Fruit fly (Drosophila melanogaster) whole organism, embryonic: ENCODE results near the gene Inx3.

ENCODE experiments used
- Adf1 ChIP-seq: fragments of 200-800 bp; sonication (Bioruptor generic); IDR thresholded peaks from 2 replicates; pipeline ENCODE4 v1.3.6; 2022; ENCODE audit warnings: missing biosample characterization, missing genetic modification characterization
- BEAF-32 ChIP-seq: fragments of 200-800 bp; sonication (Bioruptor generic); optimal IDR thresholded peaks from 3 replicates; lab custom pipeline; 2017; ENCODE audit warnings: missing biosample characterization, missing genetic modification characterization, mild to moderate bottlenecking, moderate library complexity, missing genetic modification reagents
- CG10209 ChIP-seq: fragments of 200-800 bp; sonication (Bioruptor generic); optimal IDR thresholded peaks from 3 replicates; lab custom pipeline; 2017; ENCODE audit warnings: missing biosample characterization, mild to moderate bottlenecking, missing genetic modification characterization, missing genetic modification reagents
- CG12236 ChIP-seq: fragments of 200-800 bp; sonication (Bioruptor generic); optimal IDR thresholded peaks from 2 replicates; lab custom pipeline; 2016; ENCODE audit warnings: missing biosample characterization, missing genetic modification characterization
- CG12391 ChIP-seq: fragments of 200-800 bp; sonication (Bioruptor generic); optimal IDR thresholded peaks from 3 replicates; lab custom pipeline; 2018; ENCODE audit warnings: missing biosample characterization, mild to moderate bottlenecking, missing genetic modification characterization, moderate library complexity
- CG12769 ChIP-seq: fragments of 200-800 bp; sonication (Bioruptor generic); optimal IDR thresholded peaks from 2 replicates; lab custom pipeline; 2019; ENCODE audit warnings: missing biosample characterization, mild to moderate bottlenecking, missing genetic modification characterization, moderate library complexity
- CG13296 ChIP-seq: fragments of 200-800 bp; sonication (Bioruptor generic); optimal IDR thresholded peaks from 3 replicates; lab custom pipeline; 2018; ENCODE audit warnings: missing biosample characterization, mild to moderate bottlenecking, missing genetic modification characterization
- CG13775 ChIP-seq: fragments of 200-800 bp; sonication (Bioruptor generic); optimal IDR thresholded peaks from 3 replicates; lab custom pipeline; 2017; ENCODE audit warnings: missing biosample characterization, mild to moderate bottlenecking, missing genetic modification characterization
- CG15269 ChIP-seq: fragments of 200-800 bp; sonication (Bioruptor generic); optimal IDR thresholded peaks from 2 replicates; lab custom pipeline; 2018; ENCODE audit warnings: missing biosample characterization, mild to moderate bottlenecking, missing genetic modification characterization, moderate library complexity
- CG1603 ChIP-seq: fragments of 200-800 bp; sonication (Bioruptor generic); optimal IDR thresholded peaks from 2 replicates; lab custom pipeline; 2019; ENCODE audit warnings: missing biosample characterization, mild to moderate bottlenecking, missing genetic modification characterization, moderate library complexity
- CG17328 ChIP-seq: fragments of 200-800 bp; sonication (Bioruptor generic); IDR thresholded peaks from 2 replicates; pipeline ENCODE4 v1.3.6; 2022; ENCODE audit warnings: missing biosample characterization, missing genetic modification characterization
- CG17802 ChIP-seq: fragments of 200-800 bp; sonication (Bioruptor generic); optimal IDR thresholded peaks from 2 replicates; lab custom pipeline; 2018; ENCODE audit warnings: missing biosample characterization, mild to moderate bottlenecking, missing genetic modification characterization, moderate library complexity
- CG1792 ChIP-seq: fragments of 200-800 bp; sonication (Bioruptor generic); optimal IDR thresholded peaks from 2 replicates; lab custom pipeline; 2016; ENCODE audit warnings: missing biosample characterization, missing genetic modification characterization
- CG2120 ChIP-seq: fragments of 200-800 bp; sonication (Bioruptor generic); optimal IDR thresholded peaks from 3 replicates; lab custom pipeline; 2016; ENCODE audit warnings: missing biosample characterization, missing genetic modification characterization
- CG2875 ChIP-seq: fragments of 200-800 bp; sonication (Bioruptor generic); optimal IDR thresholded peaks from 2 replicates; lab custom pipeline; 2017; ENCODE audit warnings: missing biosample characterization, mild to moderate bottlenecking, missing genetic modification characterization, missing genetic modification reagents
- CG31224 ChIP-seq: fragments of 200-800 bp; sonication (Bioruptor generic); IDR thresholded peaks from 2 replicates; pipeline ENCODE4 v1.3.6; 2022; ENCODE audit warnings: missing biosample characterization, missing genetic modification characterization
- CG3847 ChIP-seq: fragments of 200-800 bp; sonication (Bioruptor generic); IDR thresholded peaks from 2 replicates; pipeline ENCODE4 v1.3.6; 2022; ENCODE audit warnings: missing biosample characterization, missing genetic modification characterization
- CG42726 ChIP-seq: fragments of 200-800 bp; sonication (Bioruptor generic); IDR thresholded peaks from 2 replicates; pipeline ENCODE4 v1.3.6; 2022; ENCODE audit warnings: missing biosample characterization, missing genetic modification characterization; ENCODE audit not compliant: partially characterized antibody
- CG6791 ChIP-seq: fragments of 200-800 bp; sonication (Bioruptor generic); IDR thresholded peaks from 3 replicates; pipeline ENCODE4 v1.3.6; 2022; ENCODE audit warnings: missing biosample characterization, missing genetic modification characterization; ENCODE audit not compliant: partially characterized antibody
- CG8944 ChIP-seq: fragments of 200-800 bp; sonication (Bioruptor generic); optimal IDR thresholded peaks from 3 replicates; lab custom pipeline; 2016; ENCODE audit warnings: missing biosample characterization, missing genetic modification characterization
- CG9932 ChIP-seq: fragments of 200-800 bp; sonication (Bioruptor generic); IDR thresholded peaks from 2 replicates; pipeline ENCODE4 v1.3.6; 2022; ENCODE audit warnings: missing biosample characterization, missing genetic modification characterization
- CHES-1-like ChIP-seq: fragments of 200-800 bp; sonication (Bioruptor generic); optimal IDR thresholded peaks from 2 replicates; lab custom pipeline; 2016; ENCODE audit warnings: missing biosample characterization, missing genetic modification characterization
- D19A ChIP-seq: fragments of 200-800 bp; optimal IDR thresholded peaks from 3 replicates; lab custom pipeline; 2019; ENCODE audit warnings: missing biosample characterization, mild to moderate bottlenecking, missing genetic modification characterization, moderate library complexity
- ERR ChIP-seq: fragments of 200-800 bp; sonication (Bioruptor generic); optimal IDR thresholded peaks from 2 replicates; lab custom pipeline; 2016; ENCODE audit warnings: missing biosample characterization, missing genetic modification characterization
- GATAe ChIP-seq: fragments of 200-800 bp; sonication (Bioruptor generic); conservative IDR thresholded peaks from 2 replicates; pipeline ENCODE4 v1.3.6; 2022; ENCODE audit warnings: missing biosample characterization, missing genetic modification characterization
- HLH4C ChIP-seq: fragments of 200-800 bp; sonication (Bioruptor generic); IDR thresholded peaks from 3 replicates; pipeline ENCODE4 v1.3.6; 2022; ENCODE audit warnings: missing biosample characterization, missing genetic modification characterization; ENCODE audit not compliant: partially characterized antibody
- Hmx ChIP-seq: fragments of 200-800 bp; sonication (Bioruptor generic); optimal IDR thresholded peaks from 2 replicates; lab custom pipeline; 2016; ENCODE audit warnings: missing biosample characterization, missing genetic modification characterization
- Mad ChIP-seq: fragments of 200-800 bp; sonication (Bioruptor generic); optimal IDR thresholded peaks from 2 replicates; lab custom pipeline; 2016; ENCODE audit warnings: missing biosample characterization, missing genetic modification characterization
- NK7.1 ChIP-seq: fragments of 200-800 bp; sonication (Bioruptor generic); optimal IDR thresholded peaks from 3 replicates; lab custom pipeline; 2016; ENCODE audit warnings: missing biosample characterization, missing genetic modification characterization
- Oli ChIP-seq: fragments of 200-800 bp; sonication (Bioruptor generic); optimal IDR thresholded peaks from 2 replicates; lab custom pipeline; 2018; ENCODE audit warnings: missing biosample characterization, mild to moderate bottlenecking, missing genetic modification characterization, moderate library complexity
- Opbp ChIP-seq: fragments of 200-800 bp; sonication (Bioruptor generic); IDR thresholded peaks from 3 replicates; pipeline ENCODE4 v1.3.6; 2022; ENCODE audit warnings: missing biosample characterization, missing genetic modification characterization; ENCODE audit not compliant: partially characterized antibody
- Tbp ChIP-seq: fragments of >200 bp; optimal IDR thresholded peaks from 2 replicates; lab custom pipeline; 2018; ENCODE audit warnings: missing biosample characterization, missing genetic modification characterization
- Usf ChIP-seq: fragments of 200-800 bp; sonication (Bioruptor generic); optimal IDR thresholded peaks from 2 replicates; lab custom pipeline; 2017; ENCODE audit warnings: missing genotype, missing biosample characterization, missing genetic modification characterization
- al ChIP-seq: fragments of 200-800 bp; sonication (Bioruptor generic); IDR thresholded peaks from 2 replicates; pipeline ENCODE4 v1.3.6; 2022; ENCODE audit warnings: missing biosample characterization, missing genetic modification characterization
- bsh ChIP-seq, 2 experiments: fragments of 200-800 bp; sonication (Bioruptor generic); optimal IDR thresholded peaks; 2 replicates each; lab custom pipeline; 2017 to 2018; ENCODE audit warnings: mild to moderate bottlenecking in 2 of 2, missing biosample characterization in 2 of 2, missing genetic modification characterization in 2 of 2, moderate library complexity in 1 of 2
- dpn ChIP-seq, 2 experiments: fragments of 200-800 bp; sonication (Bioruptor generic); optimal IDR thresholded peaks; 3 replicates each; lab custom pipeline; 2016; ENCODE audit warnings: missing biosample characterization in 2 of 2, missing genetic modification characterization in 2 of 2
- fd3F ChIP-seq: fragments of 200-800 bp; sonication (Bioruptor generic); optimal IDR thresholded peaks from 2 replicates; lab custom pipeline; 2018; ENCODE audit warnings: missing biosample characterization, mild to moderate bottlenecking, missing genetic modification characterization, moderate library complexity
- hth ChIP-seq: fragments of >200 bp; optimal IDR thresholded peaks from 2 replicates; lab custom pipeline; 2017; ENCODE audit warnings: inconsistent platforms
- jigr1 ChIP-seq: fragments of 200-800 bp; sonication (Bioruptor generic); IDR thresholded peaks from 3 replicates; pipeline ENCODE4 v1.3.6; 2022; ENCODE audit warnings: missing biosample characterization, missing genetic modification characterization
- jing ChIP-seq: fragments of 200-800 bp; sonication (Bioruptor generic); optimal IDR thresholded peaks from 2 replicates; lab custom pipeline; 2018; ENCODE audit warnings: missing biosample characterization, mild to moderate bottlenecking, missing genetic modification characterization
- onecut ChIP-seq: fragments of 200-800 bp; sonication (Bioruptor generic); IDR thresholded peaks from 2 replicates; pipeline ENCODE4 v1.3.6; 2022; ENCODE audit warnings: missing biosample characterization, missing genetic modification characterization
- sc ChIP-seq, 3 experiments: fragments of >200 bp in 2 of 3; fragments of 200-800 bp in 1 of 3; sonication (Bioruptor generic) in 1 of 3; optimal IDR thresholded peaks; 2 replicates in 2 of 3; 3 replicates in 1 of 3; lab custom pipeline; 2017; ENCODE audit warnings: mild to moderate bottlenecking in 1 of 3, missing biosample characterization in 1 of 3, missing genetic modification characterization in 1 of 3, missing genetic modification reagents in 1 of 3
- tin ChIP-seq: fragments of 200-800 bp; sonication (Bioruptor generic); optimal IDR thresholded peaks from 3 replicates; lab custom pipeline; 2016; ENCODE audit warnings: missing biosample characterization, missing genetic modification characterization
- unc-4 ChIP-seq: fragments of 200-800 bp; sonication (Bioruptor generic); IDR thresholded peaks from 2 replicates; pipeline ENCODE4 v1.3.6; 2022; ENCODE audit warnings: missing biosample characterization, missing genetic modification characterization; ENCODE audit not compliant: partially characterized antibody
- zen2 ChIP-seq: fragments of 200-800 bp; sonication (Bioruptor generic); IDR thresholded peaks from 3 replicates; pipeline ENCODE4 v1.3.6; 2022; ENCODE audit warnings: missing biosample characterization, missing genetic modification characterization; ENCODE audit not compliant: partially characterized antibody

Gene Inx3

DNA sequence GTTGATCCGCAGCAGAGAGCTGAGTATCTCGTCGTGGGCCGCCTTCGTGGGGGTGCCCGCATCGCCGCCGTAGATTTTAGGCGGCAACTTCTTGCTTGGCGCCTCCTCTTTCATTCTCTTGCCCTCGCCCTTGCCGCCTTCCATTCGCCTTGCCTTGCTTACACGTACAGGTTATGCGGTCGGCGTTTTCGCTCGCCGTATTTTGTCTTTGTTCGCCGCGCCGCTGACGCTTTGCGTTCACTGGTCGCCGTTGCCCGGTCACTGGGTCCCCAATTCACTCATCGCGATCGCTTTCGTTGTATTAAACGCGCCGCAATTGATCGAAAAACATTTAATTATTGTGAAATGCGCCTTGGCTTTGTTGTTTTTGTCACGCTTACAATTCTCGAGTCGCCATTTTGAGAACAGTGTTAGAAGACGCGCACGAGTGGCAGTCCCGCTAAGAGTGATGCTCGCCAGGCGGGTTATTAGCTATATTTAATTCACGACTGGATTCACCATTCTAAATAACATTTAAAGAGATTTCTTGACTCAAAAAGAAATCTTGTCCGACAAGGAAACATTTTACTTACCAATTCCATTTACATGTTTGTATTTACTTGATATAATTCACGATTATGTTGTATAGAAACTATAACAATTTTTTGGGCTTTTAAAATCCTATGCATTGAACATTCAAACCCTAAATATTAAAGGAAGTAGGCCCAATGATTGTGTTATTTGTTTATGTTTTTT is 48.2 kb downstream of the Inx3 start, which contains the start of gene wdn (continued):
- TF ChIP-seq CG17802 (tag; lab: Kevin White, UChicago) (no peak), CG2875 (GFP tag; lab: Kevin White, UChicago) (no peak), GATAe (GFP tag; lab: Robert Waterston, UW) (no peak), Adf1 (GFP tag; lab: Robert Waterston, UW) (no peak)
- TF ChIP-seq, all 482 proteins: peak for 64

DNA sequence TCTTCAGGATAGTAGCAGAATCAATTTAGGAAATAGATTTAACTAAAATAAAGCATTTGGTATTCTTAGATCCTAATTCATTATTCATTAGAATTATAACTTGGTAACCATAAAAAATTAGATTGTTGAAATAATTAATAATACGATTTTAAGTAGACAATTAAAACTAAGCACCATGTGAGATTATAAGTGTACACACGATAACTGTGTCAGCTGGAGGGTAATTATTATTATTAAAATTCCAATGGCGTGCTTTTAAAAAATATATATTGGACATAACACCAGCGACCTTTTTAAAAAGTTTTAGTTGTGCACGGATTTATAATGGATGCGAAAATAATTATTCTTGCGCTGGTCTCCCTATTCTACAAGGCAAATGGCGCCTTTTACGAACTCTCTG is 52.9 kb downstream of the Inx3 start, which contains the start of gene CheB98a:
Gene CheB98a (plus strand): TSS at position 301 of the 400 bp plus-strand sequence.
- TF ChIP-seq jigr1 (GFP tag; lab: Robert Waterston, UW) (no peak), Usf (GFP tag; lab: Kevin White, UChicago) (no peak), zen2 (GFP tag; lab: Robert Waterston, UW) (no peak), BEAF-32 (GFP tag; lab: Kevin White, UChicago) (no peak), jing (GFP tag; lab: Kevin White, UChicago) (no peak), CG12769 (no peak), Mad (no peak), CG13296 (GFP tag; lab: Kevin White, UChicago) (no peak), CG1603 (tag; lab: Kevin White, UChicago) (no peak), CG12391 (tag; lab: Kevin White, UChicago) (no peak), ERR (no peak)

DNA sequence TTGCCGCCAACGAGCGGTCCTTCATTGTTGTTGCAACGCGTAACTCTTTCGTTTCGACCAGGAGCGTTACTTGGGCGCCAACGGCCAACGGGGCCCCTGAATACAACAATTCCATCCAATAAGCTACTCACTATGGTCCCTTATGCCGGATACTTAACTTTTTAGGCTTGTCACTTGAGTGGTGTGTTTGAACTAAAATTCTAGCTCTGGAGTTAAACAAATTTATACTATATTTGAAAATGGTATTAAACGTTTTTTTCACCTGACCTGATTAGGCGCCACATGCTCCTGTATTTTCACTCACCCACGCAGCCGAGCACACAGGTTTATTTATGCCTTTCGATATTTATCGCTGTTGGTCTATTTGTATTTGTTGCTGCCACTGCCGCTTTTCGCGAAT is 54.1 kb downstream of the Inx3 start:
- no peak for TF ChIP-seq fd3F (GFP tag; lab: Kevin White, UChicago)
- peak; percentile 15 for TF ChIP-seq CG13775
- TF ChIP-seq tin (GFP tag; lab: Kevin White, UChicago) = no peak
- TF ChIP-seq CG8944 (GFP tag; lab: Kevin White, UChicago) = no peak
- TF ChIP-seq CG9932 (GFP tag; lab: Robert Waterston, UW) = peak; percentile 38
- TF ChIP-seq CG17328 (GFP tag; lab: Robert Waterston, UW) = 0 out of 2 replicates have a peak, but pooled peaks have one; percentile 9
- no peak for TF ChIP-seq unc-4 (GFP tag; lab: Robert Waterston, UW)
- no peak for TF ChIP-seq sc (optimal IDR thresholded peaks at IDR 0.05; lab: Kevin White, UChicago)
- TF ChIP-seq sc (GFP tag; optimal IDR thresholded peaks at IDR 0.05; lab: Kevin White, UChicago) = no peak
- TF ChIP-seq Hmx (GFP tag; lab: Kevin White, UChicago) = no peak
- no peak for TF ChIP-seq bsh (GFP tag; optimal IDR thresholded peaks at IDR 0.05; lab: Kevin White, UChicago)
- TF ChIP-seq Opbp (GFP tag; lab: Robert Waterston, UW) = 0 out of 3 replicates have a peak, but pooled peaks have one; percentile 49
- TF ChIP-seq CG15269 (tag; lab: Kevin White, UChicago) = no peak
- no peak for TF ChIP-seq dpn (GFP tag; optimal IDR thresholded peaks at IDR 0.05; lab: Kevin White, UChicago)
- no peak for TF ChIP-seq CG12236
- no peak for TF ChIP-seq hth (lab: Kevin White, UChicago)
- no peak for TF ChIP-seq Oli (tag; lab: Kevin White, UChicago)
- TF ChIP-seq CHES-1-like (GFP tag; lab: Kevin White, UChicago) = no peak
- TF ChIP-seq D19A (tag; lab: Kevin White, UChicago) = no peak
- no peak for TF ChIP-seq CG31224 (GFP tag; lab: Robert Waterston, UW)
- no peak for TF ChIP-seq Tbp (GFP tag; lab: Kevin White, UChicago)
- TF ChIP-seq NK7.1 = no peak
- no peak for TF ChIP-seq CG6791
- peak; percentile 45; the same call in 1 of the 2 replicates for TF ChIP-seq CG3847 (GFP tag; lab: Robert Waterston, UW)
- no peak for TF ChIP-seq onecut (GFP tag; lab: Robert Waterston, UW)
- TF ChIP-seq BEAF-32 (GFP tag; lab: Kevin White, UChicago) = no peak
- TF ChIP-seq al = no peak
- TF ChIP-seq CG1792 (GFP tag; lab: Kevin White, UChicago) = no peak
- TF ChIP-seq CG2120 (GFP tag; lab: Kevin White, UChicago) = peak; percentile 24
- no peak for TF ChIP-seq CG42726 (GFP tag; lab: Robert Waterston, UW)
- TF ChIP-seq CG10209 (GFP tag; lab: Kevin White, UChicago) = no peak
- TF ChIP-seq HLH4C (GFP tag; lab: Robert Waterston, UW) = no peak
